Fruit fly (Drosophila melanogaster): ENCODE data around the gene CG31524.

CG31524 gene

DNA sequence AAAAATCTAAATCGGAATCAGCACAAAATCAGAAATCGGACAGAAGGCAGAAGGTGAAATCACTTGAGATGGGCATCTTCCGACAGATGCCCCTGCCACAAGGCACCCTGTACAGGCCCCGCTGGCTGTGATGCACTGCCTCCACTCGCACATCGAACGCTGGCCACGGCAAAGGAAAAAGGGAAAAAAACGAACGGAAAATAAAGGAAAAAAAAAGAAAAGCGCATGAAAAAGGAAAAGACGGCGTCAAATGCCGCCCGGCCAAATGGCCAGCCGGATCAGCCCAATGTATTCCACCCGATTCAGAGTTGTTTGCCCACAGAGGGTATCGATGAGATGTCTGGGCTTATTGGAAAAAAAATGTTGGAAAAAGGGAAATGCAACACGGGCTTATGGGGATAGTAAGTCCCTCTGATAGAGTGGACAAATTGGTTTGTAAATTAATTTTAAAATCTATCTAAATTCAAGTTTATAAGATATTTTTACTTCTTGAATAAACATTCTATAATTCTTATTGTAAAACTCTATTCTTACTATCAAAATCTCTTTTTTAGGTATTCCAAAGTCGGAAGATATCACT lies 17.1 kb upstream of the CG31524 start:
- TF ChIP-seq Hr96 (GFP tag; optimal IDR thresholded peaks at IDR 0.05) (no peak), CG14711 (tag; optimal IDR thresholded peaks at IDR 0.05) (no peak), Mnt (GFP tag; optimal IDR thresholded peaks at IDR 0.05) (no peak), CG11617 (GFP tag; optimal IDR thresholded peaks at IDR 0.05) (no peak), tj (GFP tag; optimal IDR thresholded peaks at IDR 0.05) (no peak), toe (GFP tag; optimal IDR thresholded peaks at IDR 0.05) (no peak), CG33017 (tag; optimal IDR thresholded peaks at IDR 0.05) (no peak), Crg-1 (GFP tag; optimal IDR thresholded peaks at IDR 0.05) (no peak)

DNA sequence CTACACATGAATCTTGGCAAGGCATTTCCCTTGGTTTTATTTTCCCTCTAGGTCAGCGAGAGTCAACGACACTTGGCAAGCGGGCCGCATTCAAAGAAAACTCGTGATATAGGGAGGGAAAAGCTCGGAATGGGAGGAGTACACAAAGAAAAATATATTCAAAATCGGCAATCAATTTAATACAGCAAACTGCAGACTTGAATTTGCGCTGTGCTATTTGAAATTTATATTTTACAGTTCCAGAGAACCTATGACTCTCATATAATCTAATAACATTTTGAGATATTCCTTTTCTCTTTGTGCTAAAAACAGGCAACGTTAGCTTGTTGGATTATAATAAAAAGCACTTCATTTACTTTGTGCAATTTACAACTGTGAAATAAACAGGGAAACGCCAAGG lies 15.4 kb upstream of the CG31524 start:
- TF ChIP-seq bab1 (GFP tag; optimal IDR thresholded peaks at IDR 0.05) (no peak), CG7045 (GFP tag; optimal IDR thresholded peaks at IDR 0.05) (no peak)

DNA sequence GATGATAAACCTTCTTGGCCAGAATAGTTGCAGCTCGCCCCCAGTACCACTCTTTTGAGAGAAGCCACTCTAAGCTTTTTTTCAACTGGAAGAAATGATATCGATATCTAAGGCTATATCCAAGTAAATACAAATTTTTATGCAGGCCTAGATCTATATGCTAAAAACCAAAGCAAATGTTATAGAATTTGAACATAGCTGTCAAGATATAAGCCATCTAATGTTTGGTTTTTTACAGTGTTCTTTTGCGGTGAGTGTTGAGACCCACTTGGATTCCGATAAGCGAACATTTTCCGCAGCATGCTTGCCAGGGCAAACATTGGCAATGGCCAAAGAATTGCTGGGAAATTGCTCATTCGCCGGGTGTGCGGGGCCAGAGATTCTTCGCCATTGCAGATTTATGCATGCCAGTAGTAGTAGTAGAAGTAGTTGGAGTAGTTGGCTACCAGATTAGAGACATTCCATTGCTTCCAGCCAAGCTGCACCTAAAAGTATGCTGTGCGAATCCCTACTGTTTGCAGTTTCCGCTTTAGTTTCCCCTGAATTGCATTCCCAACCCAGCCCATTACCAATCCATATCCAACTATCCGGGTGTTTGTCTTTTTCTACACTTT lies 14.6 kb upstream of the CG31524 start:
- no peak for TF ChIP-seq pad (GFP tag; optimal IDR thresholded peaks at IDR 0.05)
- no peak for TF ChIP-seq CG12768 (GFP tag; optimal IDR thresholded peaks at IDR 0.05)
- no peak for TF ChIP-seq CG11617 (GFP tag; optimal IDR thresholded peaks at IDR 0.05)
- no peak for TF ChIP-seq CG7101 (tag; optimal IDR thresholded peaks at IDR 0.05)
- TF ChIP-seq CG1620 (GFP tag; optimal IDR thresholded peaks at IDR 0.05) = no peak
- no peak for TF ChIP-seq CG14711 (tag; optimal IDR thresholded peaks at IDR 0.05)
- no peak for TF ChIP-seq Clk (GFP tag; optimal IDR thresholded peaks at IDR 0.05)
- no peak for TF ChIP-seq ovo (GFP tag; optimal IDR thresholded peaks at IDR 0.05)
- no peak for TF ChIP-seq CG7045 (GFP tag; optimal IDR thresholded peaks at IDR 0.05)
- TF ChIP-seq tj (GFP tag; optimal IDR thresholded peaks at IDR 0.05) = no peak
- TF ChIP-seq cnc (optimal IDR thresholded peaks at IDR 0.05) = no peak
- no peak for TF ChIP-seq toe (GFP tag; optimal IDR thresholded peaks at IDR 0.05)
- no peak for TF ChIP-seq bab1 (GFP tag; optimal IDR thresholded peaks at IDR 0.05)
- TF ChIP-seq kay (GFP tag; ENCODE audit: borderline replicate concordance) = no peak
- TF ChIP-seq Hr96 (GFP tag; optimal IDR thresholded peaks at IDR 0.05) = no peak
- TF ChIP-seq cic (GFP tag; optimal IDR thresholded peaks at IDR 0.05) = no peak
- TF ChIP-seq Crg-1 (GFP tag; optimal IDR thresholded peaks at IDR 0.05) = no peak
- TF ChIP-seq CG33017 (tag; optimal IDR thresholded peaks at IDR 0.05) = no peak
- TF ChIP-seq CG5204 (GFP tag; optimal IDR thresholded peaks at IDR 0.05) = no peak
- TF ChIP-seq Mnt (GFP tag; optimal IDR thresholded peaks at IDR 0.05) = no peak

DNA sequence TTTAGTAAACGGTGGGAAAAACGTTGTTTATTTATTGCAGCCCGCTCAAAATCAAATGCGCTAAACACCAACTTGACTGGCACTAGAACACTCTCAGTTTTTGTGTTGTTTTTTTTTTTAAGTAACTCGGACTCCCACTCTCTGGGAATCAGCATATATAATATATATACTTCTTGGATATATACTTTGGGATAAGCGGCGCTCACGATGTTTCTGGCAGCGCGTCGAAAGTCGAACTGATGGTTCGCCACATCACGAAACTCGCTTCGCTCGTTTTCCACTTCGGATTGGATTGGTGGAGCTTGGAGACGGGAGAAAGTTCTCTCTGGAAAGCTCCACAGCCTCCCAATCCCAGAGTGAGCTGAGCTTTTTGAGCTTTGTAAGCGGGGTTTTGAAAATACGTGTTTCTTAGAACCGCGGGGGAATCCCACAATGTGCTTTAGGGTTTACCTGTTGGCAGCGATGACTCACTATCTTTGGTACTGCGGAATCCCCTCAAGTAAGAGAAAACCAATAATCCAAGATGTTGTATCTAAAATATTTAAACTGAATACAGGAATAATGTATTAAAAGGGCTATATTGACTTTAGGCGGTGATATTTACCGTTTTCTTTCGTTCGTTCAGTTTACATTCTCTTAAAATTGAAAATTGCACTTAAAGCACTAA lies 12.8 kb upstream of the CG31524 start, which contains the start of gene jdp:
Gene jdp (minus strand): TSS at position 239 of the 667 bp plus-strand sequence.
- TF ChIP-seq CG7045 (GFP tag; optimal IDR thresholded peaks at IDR 0.05) (no peak), ovo (GFP tag; optimal IDR thresholded peaks at IDR 0.05) (no peak), CG33017 (tag; optimal IDR thresholded peaks at IDR 0.05) (peak; percentile 39), Crg-1 (GFP tag; optimal IDR thresholded peaks at IDR 0.05) (no peak), Hr96 (GFP tag; optimal IDR thresholded peaks at IDR 0.05) (no peak), CG14711 (tag; optimal IDR thresholded peaks at IDR 0.05) (no peak), CG12768 (GFP tag; optimal IDR thresholded peaks at IDR 0.05) (peak; percentile 29), toe (GFP tag; optimal IDR thresholded peaks at IDR 0.05) (peak; percentile 26), kay (GFP tag; ENCODE audit: borderline replicate concordance) (peak; percentile 89), CG7101 (tag; optimal IDR thresholded peaks at IDR 0.05) (peak; percentile 8), CG1620 (GFP tag; optimal IDR thresholded peaks at IDR 0.05) (no peak)

DNA sequence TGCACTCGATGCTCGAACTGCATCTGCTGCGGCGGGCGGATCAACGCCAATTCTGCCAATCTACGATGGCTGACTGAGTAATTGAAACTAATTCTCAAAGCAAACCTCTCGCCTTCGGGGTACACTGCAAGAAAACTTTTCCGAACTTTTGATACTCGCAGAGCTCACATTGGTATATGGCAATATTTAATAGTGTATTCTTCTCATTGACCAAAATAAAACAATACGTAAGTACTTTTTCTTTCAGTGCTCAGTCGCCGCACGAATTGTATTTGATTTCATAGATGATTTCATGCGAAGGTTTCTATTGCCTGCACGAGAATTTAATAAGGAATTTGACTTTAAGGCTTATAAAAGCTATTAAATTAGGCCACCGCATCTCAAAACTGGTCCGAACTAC lies 11.5 kb upstream of the CG31524 start:
- no peak for TF ChIP-seq tj (GFP tag; optimal IDR thresholded peaks at IDR 0.05)
- no peak for TF ChIP-seq CG7045 (GFP tag; optimal IDR thresholded peaks at IDR 0.05)
- no peak for TF ChIP-seq Hr96 (GFP tag; optimal IDR thresholded peaks at IDR 0.05)
- no peak for TF ChIP-seq CG1620 (GFP tag; optimal IDR thresholded peaks at IDR 0.05)
- no peak for TF ChIP-seq CG14711 (tag; optimal IDR thresholded peaks at IDR 0.05)
- no peak for TF ChIP-seq pad (GFP tag; optimal IDR thresholded peaks at IDR 0.05)
- TF ChIP-seq Clk (GFP tag; optimal IDR thresholded peaks at IDR 0.05) = no peak
- TF ChIP-seq CG5204 (GFP tag; optimal IDR thresholded peaks at IDR 0.05) = no peak
- TF ChIP-seq cic (GFP tag; optimal IDR thresholded peaks at IDR 0.05) = no peak
- no peak for TF ChIP-seq bab1 (GFP tag; optimal IDR thresholded peaks at IDR 0.05)
- TF ChIP-seq Crg-1 (GFP tag; optimal IDR thresholded peaks at IDR 0.05) = no peak
- TF ChIP-seq CG33017 (tag; optimal IDR thresholded peaks at IDR 0.05) = no peak
- no peak for TF ChIP-seq CG7101 (tag; optimal IDR thresholded peaks at IDR 0.05)
- TF ChIP-seq toe (GFP tag; optimal IDR thresholded peaks at IDR 0.05) = no peak
- TF ChIP-seq cnc (optimal IDR thresholded peaks at IDR 0.05) = no peak
- no peak for TF ChIP-seq CG11617 (GFP tag; optimal IDR thresholded peaks at IDR 0.05)
- TF ChIP-seq kay (GFP tag; ENCODE audit: borderline replicate concordance) = no peak
- no peak for TF ChIP-seq CG12768 (GFP tag; optimal IDR thresholded peaks at IDR 0.05)
- no peak for TF ChIP-seq Mnt (GFP tag; optimal IDR thresholded peaks at IDR 0.05)

DNA sequence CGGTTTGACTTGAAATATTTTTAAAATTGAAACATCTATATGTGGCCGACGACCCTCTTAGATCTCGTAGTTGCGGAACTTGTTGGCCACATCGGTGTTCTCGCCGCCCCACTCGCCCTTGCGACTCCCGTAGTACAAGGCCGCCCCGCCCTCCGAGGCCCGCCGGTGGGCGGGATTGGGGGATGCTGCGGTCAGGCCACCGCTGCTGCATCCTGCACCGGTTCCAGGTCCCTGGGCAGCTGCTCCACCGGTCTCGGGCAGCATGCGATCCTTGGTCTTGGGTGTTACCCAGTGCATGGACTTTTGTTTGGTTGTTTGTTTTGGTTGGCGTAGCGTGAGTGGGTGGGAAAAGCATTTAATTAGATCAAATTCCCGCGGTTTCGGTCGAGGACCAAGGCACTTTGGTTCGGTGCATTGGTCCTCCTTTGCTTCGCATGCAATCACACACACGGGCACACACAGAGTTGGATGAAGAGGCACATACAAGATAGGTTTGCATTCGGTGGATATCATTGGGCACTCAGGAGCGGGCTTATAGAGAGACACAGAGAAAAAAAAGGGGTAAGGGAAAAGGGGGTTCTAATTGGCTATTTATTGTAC lies 4.2 kb upstream of the CG31524 start:
- TF ChIP-seq CG12768 (GFP tag; optimal IDR thresholded peaks at IDR 0.05) (no peak), CG11617 (GFP tag; optimal IDR thresholded peaks at IDR 0.05) (no peak), CG7045 (GFP tag; optimal IDR thresholded peaks at IDR 0.05) (no peak), CG1620 (GFP tag; optimal IDR thresholded peaks at IDR 0.05) (no peak), cic (GFP tag; optimal IDR thresholded peaks at IDR 0.05) (no peak), CG5204 (GFP tag; optimal IDR thresholded peaks at IDR 0.05) (no peak), CG14711 (tag; optimal IDR thresholded peaks at IDR 0.05) (no peak), ovo (GFP tag; optimal IDR thresholded peaks at IDR 0.05) (no peak), cnc (optimal IDR thresholded peaks at IDR 0.05) (no peak)
